Fruit fly (Drosophila melanogaster) whole organism, embryonic: ENCODE measurements around the gene bark.

Experiments
- Atf3 ChIP-seq: fragments of 200-800 bp; sonication (Bioruptor generic); optimal IDR thresholded peaks from 3 replicates; lab custom pipeline; 2016; ENCODE audit warnings: missing biosample characterization, missing genetic modification characterization
- BtbVII ChIP-seq: fragments of 200-800 bp; sonication (Bioruptor generic); optimal IDR thresholded peaks from 3 replicates; lab custom pipeline; 2017; ENCODE audit warnings: missing biosample characterization, mild to moderate bottlenecking, missing genetic modification characterization
- CG10366 ChIP-seq: fragments of 200-800 bp; sonication (Bioruptor generic); IDR thresholded peaks from 2 replicates; pipeline ENCODE4 v1.3.6; 2022; ENCODE audit warnings: missing biosample characterization, missing genetic modification characterization
- CG11398 ChIP-seq: fragments of 200-800 bp; sonication (Bioruptor generic); optimal IDR thresholded peaks from 2 replicates; lab custom pipeline; 2016; ENCODE audit warnings: missing biosample characterization, missing genetic modification characterization
- CG11696 ChIP-seq: fragments of 200-800 bp; sonication (Bioruptor generic); IDR thresholded peaks from 2 replicates; pipeline ENCODE4 v1.3.6; 2022; ENCODE audit warnings: missing biosample characterization, missing genetic modification characterization
- CG12104 ChIP-seq: fragments of 200-800 bp; sonication (Bioruptor generic); optimal IDR thresholded peaks from 3 replicates; lab custom pipeline; 2016; ENCODE audit warnings: missing biosample characterization, missing genetic modification characterization
- CG13624 ChIP-seq: fragments of 200-800 bp; sonication (Bioruptor generic); optimal IDR thresholded peaks from 2 replicates; lab custom pipeline; 2016; ENCODE audit warnings: missing biosample characterization, missing genetic modification characterization
- CG17385 ChIP-seq: fragments of 200-800 bp; sonication (Bioruptor generic); optimal IDR thresholded peaks from 3 replicates; lab custom pipeline; 2018; ENCODE audit warnings: missing biosample characterization, mild to moderate bottlenecking, missing genetic modification characterization
- CG1792 ChIP-seq: fragments of 200-800 bp; sonication (Bioruptor generic); optimal IDR thresholded peaks from 2 replicates; lab custom pipeline; 2016; ENCODE audit warnings: missing biosample characterization, missing genetic modification characterization
- CG18476 ChIP-seq: fragments of 200-800 bp; sonication (Bioruptor generic); optimal IDR thresholded peaks from 2 replicates; lab custom pipeline; 2016; ENCODE audit warnings: missing biosample characterization, mild to moderate bottlenecking, missing genetic modification characterization
- CG2889 ChIP-seq: fragments of 200-800 bp; sonication (Bioruptor generic); IDR thresholded peaks from 3 replicates; pipeline ENCODE4 v1.3.6; 2022; ENCODE audit warnings: missing biosample characterization, missing genetic modification characterization
- CG31365 ChIP-seq: fragments of 200-800 bp; sonication (Bioruptor generic); optimal IDR thresholded peaks from 2 replicates; lab custom pipeline; 2018; ENCODE audit warnings: missing biosample characterization, mild to moderate bottlenecking, missing genetic modification characterization
- CG32767 ChIP-seq: fragments of 200-800 bp; sonication (Bioruptor generic); IDR thresholded peaks from 2 replicates; pipeline ENCODE4 v1.3.6; 2022; ENCODE audit warnings: missing biosample characterization, missing genetic modification characterization
- CG32772 ChIP-seq: fragments of 200-800 bp; sonication (Bioruptor generic); IDR thresholded peaks from 2 replicates; pipeline ENCODE4 v1.3.6; 2022; ENCODE audit warnings: missing biosample characterization, missing genetic modification characterization
- CG3838 ChIP-seq: fragments of 200-800 bp; sonication (Bioruptor generic); optimal IDR thresholded peaks from 3 replicates; lab custom pipeline; 2016; ENCODE audit warnings: missing biosample characterization, missing genetic modification characterization
- CG4730 ChIP-seq: fragments of 200-800 bp; sonication (Bioruptor generic); IDR thresholded peaks from 2 replicates; pipeline ENCODE4 v1.3.6; 2022; ENCODE audit warnings: missing biosample characterization, missing genetic modification characterization
- CG7372 ChIP-seq: fragments of 200-800 bp; sonication (Bioruptor generic); IDR thresholded peaks from 2 replicates; pipeline ENCODE4 v1.3.6; 2022; ENCODE audit warnings: missing biosample characterization, missing genetic modification characterization
- CG7987 ChIP-seq: fragments of 200-800 bp; sonication (Bioruptor generic); optimal IDR thresholded peaks from 2 replicates; lab custom pipeline; 2018; ENCODE audit warnings: missing biosample characterization, mild to moderate bottlenecking, missing genetic modification characterization, moderate library complexity
- CG9876 ChIP-seq: fragments of 200-800 bp; sonication (Bioruptor generic); optimal IDR thresholded peaks from 2 replicates; lab custom pipeline; 2016; ENCODE audit warnings: missing biosample characterization, missing genetic modification characterization
- Dek ChIP-seq: fragments of 200-800 bp; sonication (Bioruptor generic); optimal IDR thresholded peaks from 3 replicates; lab custom pipeline; 2019; ENCODE audit warnings: missing biosample characterization, mild to moderate bottlenecking, missing genetic modification characterization, moderate library complexity
- Fer1 ChIP-seq: fragments of 200-800 bp; sonication (Bioruptor generic); optimal IDR thresholded peaks from 2 replicates; lab custom pipeline; 2017; ENCODE audit warnings: missing biosample characterization, mild to moderate bottlenecking, missing genetic modification characterization
- HLH3B ChIP-seq: fragments of 200-800 bp; sonication (Bioruptor generic); IDR thresholded peaks from 2 replicates; pipeline ENCODE4 v1.3.6; 2022; ENCODE audit warnings: missing biosample characterization, missing genetic modification characterization
- Hr39 ChIP-seq: fragments of >200 bp; optimal IDR thresholded peaks from 2 replicates; lab custom pipeline; 2017
- Lim3 ChIP-seq: fragments of 200-800 bp; sonication (Bioruptor generic); IDR thresholded peaks from 2 replicates; pipeline ENCODE4 v1.3.6; 2022; ENCODE audit warnings: missing biosample characterization, missing genetic modification characterization
- MESR4 ChIP-seq: fragments of 200-800 bp; sonication (Bioruptor generic); optimal IDR thresholded peaks from 2 replicates; lab custom pipeline; 2018; ENCODE audit warnings: missing biosample characterization, mild to moderate bottlenecking, missing genetic modification characterization, moderate library complexity
- Mes4 ChIP-seq: fragments of 200-800 bp; sonication (Bioruptor generic); optimal IDR thresholded peaks from 2 replicates; lab custom pipeline; 2016; ENCODE audit warnings: missing biosample characterization, missing genetic modification characterization
- Oli ChIP-seq: fragments of 200-800 bp; sonication (Bioruptor generic); optimal IDR thresholded peaks from 2 replicates; lab custom pipeline; 2018; ENCODE audit warnings: missing biosample characterization, mild to moderate bottlenecking, missing genetic modification characterization, moderate library complexity
- Scr ChIP-seq: fragments of 200-800 bp; sonication (Bioruptor generic); IDR thresholded peaks from 2 replicates; pipeline ENCODE4 v1.3.6; 2022; ENCODE audit warnings: missing biosample characterization, missing genetic modification characterization; ENCODE audit not compliant: partially characterized antibody
- ab ChIP-seq: fragments of 200-800 bp; sonication (Bioruptor generic); optimal IDR thresholded peaks from 2 replicates; lab custom pipeline; 2016; ENCODE audit warnings: missing biosample characterization, missing genetic modification characterization
- aop ChIP-seq: fragments of 200-800 bp; sonication (Bioruptor generic); IDR thresholded peaks from 2 replicates; pipeline ENCODE4 v1.3.6; 2022; ENCODE audit warnings: missing biosample characterization, missing genetic modification characterization
- br ChIP-seq: fragments of >200 bp; optimal IDR thresholded peaks from 2 replicates; lab custom pipeline; 2017
- btn ChIP-seq: fragments of 200-800 bp; sonication (Bioruptor generic); optimal IDR thresholded peaks from 2 replicates; lab custom pipeline; 2016; ENCODE audit warnings: missing biosample characterization, missing genetic modification characterization
- cas ChIP-seq: fragments of 200-800 bp; sonication (Bioruptor generic); IDR thresholded peaks from 2 replicates; pipeline ENCODE4 v1.3.6; 2022; ENCODE audit warnings: missing biosample characterization, missing genetic modification characterization
- chinmo ChIP-seq: fragments of 200-800 bp; sonication (Bioruptor generic); IDR thresholded peaks from 4 replicates; pipeline ENCODE4 v1.3.6; 2022; ENCODE audit warnings: missing biosample characterization, missing genetic modification characterization; ENCODE audit not compliant: partially characterized antibody
- chm ChIP-seq: fragments of 200-800 bp; sonication (Bioruptor generic); IDR thresholded peaks from 2 replicates; pipeline ENCODE4 v1.3.6; 2022; ENCODE audit warnings: missing biosample characterization, missing genetic modification characterization
- cwo ChIP-seq: fragments of 200-800 bp; sonication (Bioruptor generic); optimal IDR thresholded peaks from 3 replicates; lab custom pipeline; 2017; ENCODE audit warnings: missing biosample characterization, missing genetic modification characterization, mild to moderate bottlenecking, moderate library complexity, missing genetic modification reagents
- dmrt11E ChIP-seq: fragments of 200-800 bp; sonication (Bioruptor generic); optimal IDR thresholded peaks from 3 replicates; lab custom pipeline; 2018; ENCODE audit warnings: missing biosample characterization, mild to moderate bottlenecking, missing genetic modification characterization, moderate library complexity
- eyg ChIP-seq: fragments of 200-800 bp; sonication (Bioruptor generic); optimal IDR thresholded peaks from 3 replicates; lab custom pipeline; 2016; ENCODE audit warnings: missing biosample characterization, missing genetic modification characterization
- kah ChIP-seq: fragments of 200-800 bp; sonication (Bioruptor generic); optimal IDR thresholded peaks from 2 replicates; lab custom pipeline; 2018; ENCODE audit warnings: missing biosample characterization, mild to moderate bottlenecking, missing genetic modification characterization
- kay ChIP-seq: fragments of 200-800 bp; sonication (Bioruptor generic); optimal IDR thresholded peaks from 2 replicates; lab custom pipeline; 2016; ENCODE audit warnings: missing biosample characterization, missing genetic modification characterization
- nerfin-2 ChIP-seq: fragments of 200-800 bp; sonication (Bioruptor generic); IDR thresholded peaks from 2 replicates; pipeline ENCODE4 v1.3.6; 2022; ENCODE audit warnings: missing biosample characterization, missing genetic modification characterization; ENCODE audit not compliant: partially characterized antibody
- odd ChIP-seq: fragments of 200-800 bp; sonication (Bioruptor generic); optimal IDR thresholded peaks from 2 replicates; lab custom pipeline; 2017; ENCODE audit warnings: missing biosample characterization, mild to moderate bottlenecking, missing genetic modification characterization
- pfk ChIP-seq: fragments of 200-800 bp; sonication (Bioruptor generic); optimal IDR thresholded peaks from 2 replicates; lab custom pipeline; 2018; ENCODE audit warnings: missing biosample characterization, mild to moderate bottlenecking, missing genetic modification characterization, moderate library complexity
- pzg ChIP-seq: fragments of 200-800 bp; sonication (Bioruptor generic); optimal IDR thresholded peaks from 3 replicates; lab custom pipeline; 2018; ENCODE audit warnings: missing biosample characterization, mild to moderate bottlenecking, missing genetic modification characterization, moderate library complexity
- repo ChIP-seq: fragments of 200-800 bp; sonication (Bioruptor generic); optimal IDR thresholded peaks from 2 replicates; lab custom pipeline; 2016; ENCODE audit warnings: missing biosample characterization, missing genetic modification characterization
- sim ChIP-seq: fragments of 200-800 bp; sonication (Bioruptor generic); IDR thresholded peaks from 2 replicates; pipeline ENCODE4 v1.3.6; 2022; ENCODE audit warnings: missing biosample characterization, missing genetic modification characterization
- slbo ChIP-seq: fragments of 200-800 bp; sonication (Bioruptor generic); IDR thresholded peaks from 2 replicates; pipeline ENCODE4 v1.3.6; 2022; ENCODE audit warnings: missing biosample characterization, missing genetic modification characterization
- toy ChIP-seq: fragments of 200-800 bp; sonication (Bioruptor generic); IDR thresholded peaks from 2 replicates; pipeline ENCODE4 v1.3.6; 2022; ENCODE audit warnings: missing biosample characterization, missing genetic modification characterization
- unc-4 ChIP-seq: fragments of 200-800 bp; sonication (Bioruptor generic); IDR thresholded peaks from 2 replicates; pipeline ENCODE4 v1.3.6; 2022; ENCODE audit warnings: missing biosample characterization, missing genetic modification characterization; ENCODE audit not compliant: partially characterized antibody
- wor ChIP-seq: fragments of 200-800 bp; sonication (Bioruptor generic); IDR thresholded peaks from 2 replicates; pipeline ENCODE4 v1.3.6; 2022; ENCODE audit warnings: missing biosample characterization, missing genetic modification characterization
- z ChIP-seq: fragments of 200-800 bp; sonication (Bioruptor generic); IDR thresholded peaks from 3 replicates; pipeline ENCODE4 v1.3.6; 2022; ENCODE audit warnings: missing biosample characterization, missing genetic modification characterization

The bark gene

dm6 chr2L:3827406-3828133, 40.6 kb downstream of the bark start (continued):
- TF ChIP-seq chinmo (GFP tag; lab: Robert Waterston, UW) = no peak
- TF ChIP-seq CG17385 (GFP tag; lab: Kevin White, UChicago) = peak; percentile 40
- no peak for TF ChIP-seq pfk
- TF ChIP-seq dmrt11E (tag; lab: Kevin White, UChicago) = peak; percentile 98
- TF ChIP-seq CG10366 (GFP tag; lab: Robert Waterston, UW) = 0 out of 2 replicates have a peak, but pooled peaks have one; percentile 7
- TF ChIP-seq HLH3B (GFP tag; lab: Robert Waterston, UW) = no peak
- peak; percentile 36 for TF ChIP-seq CG18476 (GFP tag; lab: Kevin White, UChicago)
- no peak for TF ChIP-seq CG9876 (GFP tag; lab: Kevin White, UChicago)
- TF ChIP-seq cas (GFP tag; lab: Robert Waterston, UW) = no peak
- no peak for TF ChIP-seq CG4730 (GFP tag; lab: Robert Waterston, UW)
- no peak for TF ChIP-seq CG13624 (GFP tag; lab: Kevin White, UChicago)
- TF ChIP-seq br (lab: Kevin White, UChicago) = no peak
- no peak for TF ChIP-seq eyg (GFP tag; lab: Kevin White, UChicago)
- no peak for TF ChIP-seq Dek (tag; lab: Kevin White, UChicago)
- TF ChIP-seq aop (GFP tag; lab: Robert Waterston, UW) = no peak
- no peak for TF ChIP-seq MESR4 (GFP tag; lab: Kevin White, UChicago)
- no peak for TF ChIP-seq unc-4 (GFP tag; lab: Robert Waterston, UW)
- TF ChIP-seq repo (GFP tag; lab: Kevin White, UChicago) = no peak
- no peak for TF ChIP-seq Hr39
- 0 out of 2 replicates have a peak, but pooled peaks have one; percentile 44 for TF ChIP-seq CG32767 (GFP tag; lab: Robert Waterston, UW)
- TF ChIP-seq z (GFP tag; lab: Robert Waterston, UW) = no peak
- TF ChIP-seq wor (GFP tag; lab: Robert Waterston, UW) = no peak
- no peak for TF ChIP-seq CG11398 (GFP tag; lab: Kevin White, UChicago)
- TF ChIP-seq kah (GFP tag; lab: Kevin White, UChicago) = no peak
- no peak for TF ChIP-seq kay (GFP tag; lab: Kevin White, UChicago)
- no peak for TF ChIP-seq slbo (GFP tag; lab: Robert Waterston, UW)
- peak; percentile 16 for TF ChIP-seq Mes4
- TF ChIP-seq CG3838 (GFP tag; lab: Kevin White, UChicago) = no peak
- TF ChIP-seq odd (GFP tag; lab: Kevin White, UChicago) = peak; percentile 9
- TF ChIP-seq ab (GFP tag; lab: Kevin White, UChicago) = no peak
- TF ChIP-seq BtbVII (GFP tag; lab: Kevin White, UChicago) = no peak
- peak; percentile 26 for TF ChIP-seq btn (GFP tag; lab: Kevin White, UChicago)
- no peak for TF ChIP-seq CG2889 (GFP tag; lab: Robert Waterston, UW)
- TF ChIP-seq CG31365 = no peak
- no peak for TF ChIP-seq nerfin-2 (GFP tag; lab: Robert Waterston, UW)
- TF ChIP-seq chm (GFP tag; lab: Robert Waterston, UW) = peak; percentile 65; the same call in 1 of the 2 replicates
- peak; percentile 2 for TF ChIP-seq Atf3
- TF ChIP-seq toy (GFP tag; lab: Robert Waterston, UW) = no peak
- no peak for TF ChIP-seq Scr
- TF ChIP-seq CG1792 = no peak
- TF ChIP-seq CG12104 (GFP tag; lab: Kevin White, UChicago) = peak; percentile 71
- no peak for TF ChIP-seq pzg (GFP tag; lab: Kevin White, UChicago)
- TF ChIP-seq CG7987 (GFP tag; lab: Kevin White, UChicago) = no peak
- TF ChIP-seq CG7372 (GFP tag; lab: Robert Waterston, UW) = no peak
- peak; percentile 69 for TF ChIP-seq Oli (tag; lab: Kevin White, UChicago)
- TF ChIP-seq CG11696 (GFP tag; lab: Robert Waterston, UW) = 0 out of 2 replicates have a peak, but pooled peaks have one; percentile 12
- TF ChIP-seq Fer1 = no peak
- TF ChIP-seq Lim3 (GFP tag; lab: Robert Waterston, UW) = no peak
- TF ChIP-seq CG32772 (GFP tag; lab: Robert Waterston, UW) = no peak
- peak; percentile 70 for TF ChIP-seq sim (GFP tag; lab: Robert Waterston, UW)
- no peak for TF ChIP-seq cwo (GFP tag; lab: Kevin White, UChicago)
